Fruit fly (Drosophila melanogaster): ENCODE measurements around the gene CG13045.

DNA sequence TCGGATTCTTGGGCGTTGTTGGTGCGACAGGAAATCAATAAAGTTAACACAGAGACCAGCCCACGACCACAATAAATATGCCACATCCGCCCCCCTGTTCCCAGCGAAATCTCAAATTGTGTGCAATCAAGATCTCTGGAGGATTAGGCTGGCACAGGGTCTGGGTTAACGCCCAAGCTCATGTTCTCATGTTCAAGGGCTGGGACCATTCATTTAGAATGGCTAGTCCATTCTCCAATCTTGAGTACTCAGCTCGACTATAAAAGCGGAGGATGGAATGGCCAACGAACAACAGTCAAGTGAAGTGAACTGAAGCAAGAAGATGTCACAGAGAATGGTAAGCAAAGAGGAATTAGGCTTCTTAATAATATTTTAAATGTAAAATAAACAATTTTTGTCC is 42.3 kb upstream of the CG13045 start, which contains the start of gene CG13056:
- TF ChIP-seq h (optimal IDR thresholded peaks at IDR 0.05) (no peak), psq (optimal IDR thresholded peaks at IDR 0.05) (no peak), Myc (optimal IDR thresholded peaks at IDR 0.05) (no peak), ttk (optimal IDR thresholded peaks at IDR 0.05) (no peak)

Data from Kc167 (cell line).